Fruit fly (Drosophila melanogaster): Measurements from ENCODE around the gene unc-13-4A.

The unc-13-4A gene

dm6 chr3L:7241217-7241859, 71.4 kb downstream of the unc-13-4A start, which contains the start of the genes RpL18 and Neos (continued):
- TF ChIP-seq CG10543 (GFP tag; optimal IDR thresholded peaks at IDR 0.05) = peak; percentile 82
- no peak for TF ChIP-seq aop (GFP tag; IDR thresholded peaks at IDR 0.05)
- TF ChIP-seq Elba2 (GFP tag; optimal IDR thresholded peaks at IDR 0.05) = peak; percentile 14
- TF ChIP-seq CG4707 (GFP tag; optimal IDR thresholded peaks at IDR 0.05) = peak; percentile 74
- TF ChIP-seq Hey (tag; optimal IDR thresholded peaks at IDR 0.05) = peak; percentile 63
- TF ChIP-seq dpn (GFP tag; optimal IDR thresholded peaks at IDR 0.05) = peak; percentile 51 to 75
- no peak for TF ChIP-seq ro (GFP tag; IDR thresholded peaks at IDR 0.05)
- TF ChIP-seq slp2 (GFP tag; optimal IDR thresholded peaks at IDR 0.05) = peak; percentile 17
- TF ChIP-seq CG10979 (tag; optimal IDR thresholded peaks at IDR 0.05) = peak; percentile 43
- peak; percentile 60 for TF ChIP-seq CG13894 (tag; optimal IDR thresholded peaks at IDR 0.05)
- peak; percentile 72 for TF ChIP-seq HLHmδ (GFP tag; optimal IDR thresholded peaks at IDR 0.05)
- TF ChIP-seq Atf-2 (GFP tag; optimal IDR thresholded peaks at IDR 0.05) = peak; percentile 45
- TF ChIP-seq CG12155 (GFP tag; optimal IDR thresholded peaks at IDR 0.05) = peak; percentile 65
- no peak for TF ChIP-seq Trl (optimal IDR thresholded peaks at IDR 0.05)
- peak; percentile 76 for TF ChIP-seq Trl (GFP tag; optimal IDR thresholded peaks at IDR 0.05)
- no peak for TF ChIP-seq sd (tag; optimal IDR thresholded peaks at IDR 0.05)
- peak; percentile 70 for TF ChIP-seq CG32532 (GFP tag; IDR thresholded peaks at IDR 0.05)
- TF ChIP-seq croc (GFP tag; conservative IDR thresholded peaks at IDR 0.05) = no peak
- no peak for TF ChIP-seq ato (GFP tag; IDR thresholded peaks at IDR 0.05; ENCODE audit: partially characterized antibody)
- peak; percentile 23 for TF ChIP-seq CG1647 (GFP tag; optimal IDR thresholded peaks at IDR 0.05)
- TF ChIP-seq sima (GFP tag; optimal IDR thresholded peaks at IDR 0.05) = peak; percentile 31
- TF ChIP-seq unc-4 (GFP tag; IDR thresholded peaks at IDR 0.05; ENCODE audit: partially characterized antibody) = no peak
- peak in 1 of 3 experiments; percentile 50 for TF ChIP-seq lola (GFP tag; optimal IDR thresholded peaks at IDR 0.05)
- TF ChIP-seq CG2202 (tag; optimal IDR thresholded peaks at IDR 0.05) = peak; percentile 59
- peak; percentile 80 for TF ChIP-seq CG15514 (GFP tag; optimal IDR thresholded peaks at IDR 0.05)
- TF ChIP-seq tll (GFP tag; optimal IDR thresholded peaks at IDR 0.05) = peak in 1 of 2 experiments; percentile 25
- peak; percentile 72 for TF ChIP-seq fd64A (GFP tag; optimal IDR thresholded peaks at IDR 0.05)
- TF ChIP-seq Dp (GFP tag; optimal IDR thresholded peaks at IDR 0.05) = peak; percentile 24
- peak; percentile 71 for TF ChIP-seq CG3163 (GFP tag; optimal IDR thresholded peaks at IDR 0.05)
- peak; percentile 72 for TF ChIP-seq unpg (GFP tag; optimal IDR thresholded peaks at IDR 0.05)
- peak; percentile 36 for TF ChIP-seq CG7928 (GFP tag; optimal IDR thresholded peaks at IDR 0.05)
- TF ChIP-seq CG18011 (GFP tag; optimal IDR thresholded peaks at IDR 0.05) = peak; percentile 39
- no peak for TF ChIP-seq dimm (GFP tag; IDR thresholded peaks at IDR 0.05)
- peak; percentile 98 for TF ChIP-seq Med (GFP tag)
- TF ChIP-seq B-H2 (GFP tag; optimal IDR thresholded peaks at IDR 0.05) = peak; percentile 78
- peak; percentile 57 for TF ChIP-seq dmrt99B (tag; optimal IDR thresholded peaks at IDR 0.05)
- TF ChIP-seq cad (GFP tag; optimal IDR thresholded peaks at IDR 0.05) = no peak
- TF ChIP-seq CG12071 (GFP tag; optimal IDR thresholded peaks at IDR 0.05) = peak; percentile 79
- TF ChIP-seq pho (GFP tag; optimal IDR thresholded peaks at IDR 0.05) = peak; percentile 74
- TF ChIP-seq CrebB (tag; optimal IDR thresholded peaks at IDR 0.05) = peak; percentile 73
- TF ChIP-seq CG12219 (GFP tag; optimal IDR thresholded peaks at IDR 0.05) = peak; percentile 67
- TF ChIP-seq CG10462 (GFP tag; optimal IDR thresholded peaks at IDR 0.05) = peak; percentile 30
- peak; percentile 93 for TF ChIP-seq dm (GFP tag; optimal IDR thresholded peaks at IDR 0.05)
- no peak for TF ChIP-seq z (GFP tag; IDR thresholded peaks at IDR 0.05)
- no peak for TF ChIP-seq dati (GFP tag; IDR thresholded peaks at IDR 0.05)
- peak; percentile 70 for TF ChIP-seq Sox102F (GFP tag; optimal IDR thresholded peaks at IDR 0.05)
- peak; percentile 41 for TF ChIP-seq ac (GFP tag; optimal IDR thresholded peaks at IDR 0.05)
- TF ChIP-seq cwo (GFP tag; optimal IDR thresholded peaks at IDR 0.05) = peak; percentile 23
- TF ChIP-seq CG1603 (tag; optimal IDR thresholded peaks at IDR 0.05) = peak; percentile 53
